Fruit fly (Drosophila melanogaster): ENCODE measurements around the gene Faf2.

The Faf2 gene

dm6 chr2L:18735553-18736167, 27.2 kb upstream of the Faf2 start (continued):
- no peak for TF ChIP-seq CG11456 (GFP tag; IDR thresholded peaks at IDR 0.05)
- no peak for TF ChIP-seq pum (GFP tag; optimal IDR thresholded peaks at IDR 0.05)
- no peak for TF ChIP-seq CG1602 (GFP tag; optimal IDR thresholded peaks at IDR 0.05)
- no peak for TF ChIP-seq MTF-1 (GFP tag; optimal IDR thresholded peaks at IDR 0.05; ENCODE audit: borderline replicate concordance)

dm6 chr2L:18732760-18733530, 24.5 kb upstream of the Faf2 start:
- TF ChIP-seq Vsx1 (GFP tag; optimal IDR thresholded peaks at IDR 0.05) (peak; percentile 14), CG6854 (GFP tag; optimal IDR thresholded peaks at IDR 0.05) (no peak), Hr3 (GFP tag; optimal IDR thresholded peaks at IDR 0.05) (no peak), sug (tag; optimal IDR thresholded peaks at IDR 0.05) (peak; percentile 47), CG10654 (GFP tag; optimal IDR thresholded peaks at IDR 0.05) (no peak), CG18599 (GFP tag; optimal IDR thresholded peaks at IDR 0.05) (no peak), bab2 (GFP tag; optimal IDR thresholded peaks at IDR 0.05) (no peak), Gug (GFP tag; IDR thresholded peaks at IDR 0.05) (no peak), CG10209 (GFP tag; optimal IDR thresholded peaks at IDR 0.05) (no peak), CG2678 (tag; optimal IDR thresholded peaks at IDR 0.05) (no peak), ranshi (GFP tag; IDR thresholded peaks at IDR 0.05) (no peak), lov (optimal IDR thresholded peaks at IDR 0.05) (no peak), lov (GFP tag; IDR thresholded peaks at IDR 0.05) (no peak), CG17361 (GFP tag; IDR thresholded peaks at IDR 0.05) (no peak), Ptx1 (GFP tag; IDR thresholded peaks at IDR 0.05) (no peak), dmrt11E (tag; optimal IDR thresholded peaks at IDR 0.05) (peak; percentile 24), schlank (tag; optimal IDR thresholded peaks at IDR 0.05) (no peak), Ravus (GFP tag; IDR thresholded peaks at IDR 0.05) (no peak), ems (GFP tag; optimal IDR thresholded peaks at IDR 0.05) (no peak), CG15601 (tag; optimal IDR thresholded peaks at IDR 0.05) (no peak), CG1603 (tag; optimal IDR thresholded peaks at IDR 0.05) (no peak), z (GFP tag; IDR thresholded peaks at IDR 0.05) (peak; percentile 56; the same call in 1 of the 3 replicates), CG11093 (GFP tag; IDR thresholded peaks at IDR 0.05) (no peak), p53 (GFP tag; optimal IDR thresholded peaks at IDR 0.05) (no peak), CG10979 (tag; optimal IDR thresholded peaks at IDR 0.05) (peak; percentile 9), grau (tag; optimal IDR thresholded peaks at IDR 0.05) (no peak), CG34224 (GFP tag; IDR thresholded peaks at IDR 0.05; ENCODE audit: partially characterized antibody) (no peak), eve (GFP tag; optimal IDR thresholded peaks at IDR 0.05) (no peak), dati (GFP tag; IDR thresholded peaks at IDR 0.05) (no peak), hbn (GFP tag; IDR thresholded peaks at IDR 0.05; ENCODE audit: partially characterized antibody) (no peak), CG18011 (GFP tag; optimal IDR thresholded peaks at IDR 0.05) (no peak), CG4360 (GFP tag; IDR thresholded peaks at IDR 0.05) (no peak), az2 (GFP tag; optimal IDR thresholded peaks at IDR 0.05) (no peak), pho (GFP tag; optimal IDR thresholded peaks at IDR 0.05) (no peak), CG10543 (GFP tag; optimal IDR thresholded peaks at IDR 0.05) (peak; percentile 48), tin (GFP tag; optimal IDR thresholded peaks at IDR 0.05) (no peak), nerfin-2 (GFP tag; IDR thresholded peaks at IDR 0.05; ENCODE audit: partially characterized antibody) (no peak), CG12769 (tag; optimal IDR thresholded peaks at IDR 0.05) (peak; percentile 24), kni (GFP tag; optimal IDR thresholded peaks at IDR 0.05) (peak; percentile 98), Doc2 (GFP tag; IDR thresholded peaks at IDR 0.05) (no peak), grn (GFP tag; optimal IDR thresholded peaks at IDR 0.05) (no peak), bbx (GFP tag; IDR thresholded peaks at IDR 0.05; ENCODE audit: partially characterized antibody) (no peak), exex (tag; optimal IDR thresholded peaks at IDR 0.05) (no peak)
